Fruit fly (Drosophila melanogaster) whole organism, embryonic: ENCODE data around the gene CG6441.

Experiments used
- Bdp1 ChIP-seq: fragments of 200-800 bp; sonication (Bioruptor generic); optimal IDR thresholded peaks from 3 replicates; lab custom pipeline; 2016; ENCODE audit warnings: missing biosample characterization, missing genetic modification characterization
- Bgb ChIP-seq: fragments of 200-800 bp; sonication (Bioruptor generic); IDR thresholded peaks from 2 replicates; pipeline ENCODE4 v1.3.6; 2022; ENCODE audit warnings: missing biosample characterization, missing genetic modification characterization; ENCODE audit not compliant: partially characterized antibody
- Blimp-1 ChIP-seq: fragments of 200-800 bp; sonication (Bioruptor generic); optimal IDR thresholded peaks from 3 replicates; lab custom pipeline; 2018; ENCODE audit warnings: missing biosample characterization, missing genetic modification characterization, mild to moderate bottlenecking, moderate library complexity, missing genetic modification reagents
- CG10543 ChIP-seq: fragments of 200-800 bp; sonication (Bioruptor generic); optimal IDR thresholded peaks from 3 replicates; lab custom pipeline; 2017; ENCODE audit warnings: missing biosample characterization, mild to moderate bottlenecking, missing genetic modification characterization, moderate library complexity
- CG11723 ChIP-seq: fragments of 200-800 bp; sonication (Bioruptor generic); optimal IDR thresholded peaks from 2 replicates; lab custom pipeline; 2017; ENCODE audit warnings: missing biosample characterization, mild to moderate bottlenecking, missing genetic modification characterization
- CG12659 ChIP-seq: fragments of 200-800 bp; sonication (Bioruptor generic); optimal IDR thresholded peaks from 3 replicates; lab custom pipeline; 2017; ENCODE audit warnings: mild to moderate bottlenecking, missing biosample characterization, missing genetic modification reagents, missing genetic modification characterization
- CG14050 ChIP-seq: fragments of 200-800 bp; sonication (Bioruptor generic); IDR thresholded peaks from 3 replicates; pipeline ENCODE4 v1.3.6; 2022; ENCODE audit warnings: missing biosample characterization, missing genetic modification characterization
- CG14860 ChIP-seq: fragments of 200-800 bp; sonication (Bioruptor generic); IDR thresholded peaks from 3 replicates; pipeline ENCODE4 v1.3.6; 2022; ENCODE audit warnings: missing biosample characterization, missing genetic modification characterization; ENCODE audit not compliant: partially characterized antibody
- CG16779 ChIP-seq: fragments of 200-800 bp; sonication (Bioruptor generic); IDR thresholded peaks from 2 replicates; pipeline ENCODE4 v1.3.6; 2022; ENCODE audit warnings: missing biosample characterization, missing genetic modification characterization
- CG16815 ChIP-seq: fragments of 200-800 bp; sonication (Bioruptor generic); optimal IDR thresholded peaks from 3 replicates; lab custom pipeline; 2017; ENCODE audit warnings: missing biosample characterization, mild to moderate bottlenecking, missing genetic modification characterization
- CG17912 ChIP-seq: fragments of 200-800 bp; sonication (Bioruptor generic); optimal IDR thresholded peaks from 2 replicates; lab custom pipeline; 2018; ENCODE audit warnings: missing biosample characterization, mild to moderate bottlenecking, missing genetic modification characterization
- CG2875 ChIP-seq: fragments of 200-800 bp; sonication (Bioruptor generic); optimal IDR thresholded peaks from 2 replicates; lab custom pipeline; 2017; ENCODE audit warnings: missing biosample characterization, mild to moderate bottlenecking, missing genetic modification characterization, missing genetic modification reagents
- CG31365 ChIP-seq: fragments of 200-800 bp; sonication (Bioruptor generic); optimal IDR thresholded peaks from 2 replicates; lab custom pipeline; 2018; ENCODE audit warnings: missing biosample characterization, mild to moderate bottlenecking, missing genetic modification characterization
- CG31441 ChIP-seq: fragments of 200-800 bp; sonication (Bioruptor generic); IDR thresholded peaks from 2 replicates; pipeline ENCODE4 v1.3.6; 2022; ENCODE audit warnings: missing biosample characterization, missing genetic modification characterization
- CG6689 ChIP-seq: fragments of 200-800 bp; sonication (Bioruptor generic); IDR thresholded peaks from 2 replicates; pipeline ENCODE4 v1.3.6; 2022; ENCODE audit warnings: missing biosample characterization, missing genetic modification characterization
- CG9609 ChIP-seq: fragments of 200-800 bp; sonication (Bioruptor generic); optimal IDR thresholded peaks from 3 replicates; lab custom pipeline; 2016; ENCODE audit warnings: missing biosample characterization, missing genetic modification characterization
- D ChIP-seq, 2 experiments: fragments of 200-800 bp in 1 of 2; fragments of >200 bp in 1 of 2; sonication (Bioruptor generic) in 1 of 2; optimal IDR thresholded peaks; 2 replicates in 1 of 2; 3 replicates in 1 of 2; lab custom pipeline; 2017; ENCODE audit warnings: mild to moderate bottlenecking in 1 of 2, missing biosample characterization in 1 of 2, missing genetic modification characterization in 1 of 2, missing genetic modification reagents in 1 of 2
- Dek ChIP-seq: fragments of 200-800 bp; sonication (Bioruptor generic); optimal IDR thresholded peaks from 3 replicates; lab custom pipeline; 2019; ENCODE audit warnings: missing biosample characterization, mild to moderate bottlenecking, missing genetic modification characterization, moderate library complexity
- Doc3 ChIP-seq: fragments of 200-800 bp; sonication (Bioruptor generic); IDR thresholded peaks from 3 replicates; pipeline ENCODE4 v1.3.6; 2022; ENCODE audit warnings: missing biosample characterization, missing genetic modification characterization; ENCODE audit not compliant: partially characterized antibody
- Elba2 ChIP-seq: fragments of 200-800 bp; sonication (Bioruptor generic); optimal IDR thresholded peaks from 3 replicates; lab custom pipeline; 2016; ENCODE audit warnings: missing biosample characterization, missing genetic modification characterization
- Hand ChIP-seq: fragments of 200-800 bp; sonication (Bioruptor generic); optimal IDR thresholded peaks from 2 replicates; lab custom pipeline; 2017; ENCODE audit warnings: mild to moderate bottlenecking, missing biosample characterization, missing genetic modification reagents, missing genetic modification characterization
- MBD-R2 ChIP-seq: fragments of 200-800 bp; sonication (Bioruptor generic); IDR thresholded peaks from 2 replicates; pipeline ENCODE4 v1.3.6; 2022; ENCODE audit warnings: missing biosample characterization, missing genetic modification characterization
- Mad ChIP-seq: fragments of 200-800 bp; sonication (Bioruptor generic); optimal IDR thresholded peaks from 2 replicates; lab custom pipeline; 2016; ENCODE audit warnings: missing biosample characterization, missing genetic modification characterization
- Myb ChIP-seq: fragments of 200-800 bp; sonication (Bioruptor generic); optimal IDR thresholded peaks from 2 replicates; lab custom pipeline; 2016; ENCODE audit warnings: missing biosample characterization, missing genetic modification characterization
- NFAT ChIP-seq: fragments of 200-800 bp; sonication (Bioruptor generic); IDR thresholded peaks from 2 replicates; pipeline ENCODE4 v1.3.6; 2022; ENCODE audit warnings: missing biosample characterization, missing genetic modification characterization
- Neu2 ChIP-seq: fragments of 200-800 bp; sonication (Bioruptor generic); optimal IDR thresholded peaks from 3 replicates; lab custom pipeline; 2016; ENCODE audit warnings: missing biosample characterization, missing genetic modification characterization, borderline replicate concordance
- Nf-YC ChIP-seq: fragments of 200-800 bp; optimal IDR thresholded peaks from 3 replicates; lab custom pipeline; 2019; ENCODE audit warnings: missing biosample characterization, mild to moderate bottlenecking, missing genetic modification characterization, moderate library complexity
- Trl ChIP-seq, 3 experiments: fragments of >200 bp in 2 of 3; fragments of 200-800 bp in 1 of 3; sonication (Bioruptor generic) in 1 of 3; optimal IDR thresholded peaks; 2 replicates in 1 of 3; 3 replicates in 2 of 3; lab custom pipeline; 2016 to 2017; ENCODE audit warnings: missing biosample characterization in 1 of 3, missing genetic modification characterization in 1 of 3
- Xbp1 ChIP-seq: fragments of 200-800 bp; sonication (Bioruptor generic); optimal IDR thresholded peaks from 3 replicates; lab custom pipeline; 2016; ENCODE audit warnings: missing biosample characterization, mild to moderate bottlenecking, missing genetic modification characterization
- YL-1 ChIP-seq: fragments of 200-800 bp; sonication (Bioruptor generic); optimal IDR thresholded peaks from 3 replicates; lab custom pipeline; 2017; ENCODE audit warnings: missing biosample characterization, mild to moderate bottlenecking, missing genetic modification characterization
- aop ChIP-seq: fragments of 200-800 bp; sonication (Bioruptor generic); IDR thresholded peaks from 2 replicates; pipeline ENCODE4 v1.3.6; 2022; ENCODE audit warnings: missing biosample characterization, missing genetic modification characterization
- ap ChIP-seq: fragments of 200-800 bp; sonication (Bioruptor generic); IDR thresholded peaks from 2 replicates; pipeline ENCODE4 v1.3.6; 2022; ENCODE audit warnings: missing biosample characterization, missing genetic modification characterization
- bab2 ChIP-seq: fragments of 200-800 bp; sonication (Bioruptor generic); optimal IDR thresholded peaks from 2 replicates; lab custom pipeline; 2016; ENCODE audit warnings: missing biosample characterization, missing genetic modification characterization
- ems ChIP-seq: fragments of 200-800 bp; sonication (Bioruptor generic); optimal IDR thresholded peaks from 3 replicates; lab custom pipeline; 2016; ENCODE audit warnings: missing biosample characterization, missing genetic modification characterization
- fd102C ChIP-seq: fragments of 200-800 bp; sonication (Bioruptor generic); optimal IDR thresholded peaks from 2 replicates; lab custom pipeline; 2018; ENCODE audit warnings: missing biosample characterization, mild to moderate bottlenecking, missing genetic modification characterization, moderate library complexity
- hb ChIP-seq: fragments of 200-800 bp; sonication (Bioruptor generic); IDR thresholded peaks from 3 replicates; pipeline ENCODE4 v1.3.6; 2022; ENCODE audit warnings: missing biosample characterization, missing genetic modification characterization; ENCODE audit not compliant: partially characterized antibody
- insv ChIP-seq, 2 experiments: fragments of 200-800 bp; sonication (Bioruptor generic); optimal IDR thresholded peaks; 3 replicates each; lab custom pipeline; 2016 to 2018; ENCODE audit warnings: missing biosample characterization in 2 of 2, missing genetic modification characterization in 2 of 2
- inv ChIP-seq: fragments of 200-800 bp; sonication (Bioruptor generic); IDR thresholded peaks from 2 replicates; pipeline ENCODE4 v1.3.6; 2022; ENCODE audit warnings: missing biosample characterization, missing genetic modification characterization; ENCODE audit not compliant: partially characterized antibody
- lab ChIP-seq: fragments of 200-800 bp; sonication (Bioruptor generic); optimal IDR thresholded peaks from 3 replicates; lab custom pipeline; 2017; ENCODE audit warnings: missing biosample characterization, missing genetic modification characterization, mild to moderate bottlenecking, moderate library complexity, missing genetic modification reagents
- maf-S ChIP-seq: fragments of 200-800 bp; sonication (Bioruptor generic); optimal IDR thresholded peaks from 2 replicates; lab custom pipeline; 2016; ENCODE audit warnings: missing biosample characterization, missing genetic modification characterization
- org-1 ChIP-seq: fragments of 200-800 bp; sonication (Bioruptor generic); optimal IDR thresholded peaks from 2 replicates; lab custom pipeline; 2017; ENCODE audit warnings: missing biosample characterization, missing genetic modification characterization
- otp ChIP-seq: fragments of 200-800 bp; sonication (Bioruptor generic); IDR thresholded peaks from 3 replicates; pipeline ENCODE4, ENCODE4 v1.3.6; 2022; ENCODE audit warnings: missing biosample characterization, missing genetic modification characterization
- p53 ChIP-seq: fragments of 200-800 bp; sonication (Bioruptor generic); optimal IDR thresholded peaks from 2 replicates; lab custom pipeline; 2016; ENCODE audit warnings: missing biosample characterization, missing genetic modification characterization
- pan ChIP-seq, 4 experiments: fragments of >200 bp in 3 of 4; fragments of 200-800 bp in 1 of 4; sonication (Bioruptor generic) in 1 of 4; optimal IDR thresholded peaks in 3 of 4; IDR thresholded peaks in 1 of 4; 2 replicates each; pipeline versions ENCODE4 v1.3.6 to Lab custom; 2017 to 2022; ENCODE audit warnings: missing biosample characterization in 2 of 4, missing genetic modification characterization in 2 of 4, mixed read lengths in 1 of 4
- pros ChIP-seq: fragments of 200-800 bp; sonication (Bioruptor generic); optimal IDR thresholded peaks from 3 replicates; lab custom pipeline; 2019; ENCODE audit warnings: missing biosample characterization, mild to moderate bottlenecking, missing genetic modification characterization, moderate library complexity
- psq ChIP-seq: fragments of 200-800 bp; sonication (Bioruptor generic); optimal IDR thresholded peaks from 2 replicates; lab custom pipeline; 2017; ENCODE audit warnings: missing biosample characterization, missing genetic modification characterization
- sens ChIP-seq: fragments of 200-800 bp; sonication (Bioruptor generic); peaks from one replicate; lab custom pipeline; 2016; ENCODE audit warnings: missing biosample characterization, missing genetic modification characterization
- zfh1 ChIP-seq: fragments of 200-800 bp; sonication (Bioruptor generic); IDR thresholded peaks from 3 replicates; pipeline ENCODE4 v1.3.6; 2022; ENCODE audit warnings: missing biosample characterization, missing genetic modification characterization

CG6441 gene

dm6 chr2L:7495987-7496503 is 21.5 kb downstream of the CG6441 start, which contains the start of gene Ziz (continued):
- TF ChIP-seq Blimp-1 (no peak), Bdp1 (GFP tag; lab: Kevin White, UChicago) (no peak), Trl (optimal IDR thresholded peaks at IDR 0.05; lab: Kevin White, UChicago) (no peak), Trl (GFP tag; optimal IDR thresholded peaks at IDR 0.05; lab: Kevin White, UChicago) (peak; percentile 30), ems (peak; percentile 58), fd102C (GFP tag; lab: Kevin White, UChicago) (no peak), CG10543 (peak; percentile 63), sens (peak; percentile 87), Hand (GFP tag; lab: Kevin White, UChicago) (peak; percentile 59), hb (no peak), maf-S (GFP tag; lab: Kevin White, UChicago) (no peak), bab2 (peak; percentile 3), CG16815 (GFP tag; lab: Kevin White, UChicago) (no peak), CG17912 (GFP tag; lab: Kevin White, UChicago) (no peak), org-1 (GFP tag; lab: Kevin White, UChicago) (no peak), aop (GFP tag; lab: Robert Waterston, UW) (no peak), insv (GFP tag; optimal IDR thresholded peaks at IDR 0.05; lab: Kevin White, UChicago) (peak in 1 of 2 experiments; percentile 49), Mad (GFP tag; lab: Kevin White, UChicago) (peak; percentile 51), CG31365 (tag; lab: Kevin White, UChicago) (peak; percentile 44), p53 (GFP tag; lab: Kevin White, UChicago) (peak; percentile 55), Xbp1 (GFP tag; lab: Kevin White, UChicago) (no peak), ap (GFP tag; lab: Robert Waterston, UW) (no peak), inv (GFP tag; lab: Robert Waterston, UW) (no peak), NFAT (GFP tag; lab: Robert Waterston, UW) (peak; percentile 44; the same call in 1 of the 2 replicates), YL-1 (GFP tag; lab: Kevin White, UChicago) (peak; percentile 20), Neu2 (no peak), CG11723 (peak; percentile 29), psq (GFP tag; lab: Kevin White, UChicago) (no peak), CG6689 (0 out of 2 replicates have a peak, but pooled peaks have one; percentile 12), Elba2 (peak; percentile 14), CG14050 (no peak), Nf-YC (tag; lab: Kevin White, UChicago) (peak; percentile 58), CG14860 (GFP tag; lab: Robert Waterston, UW) (no peak), Dek (tag; lab: Kevin White, UChicago) (no peak), Myb (peak; percentile 97), pros (GFP tag; lab: Kevin White, UChicago) (no peak), Bgb (GFP tag; lab: Robert Waterston, UW) (peak; percentile 79), CG31441 (GFP tag; lab: Robert Waterston, UW) (peak; percentile 36; the same call in 1 of the 2 replicates), MBD-R2 (GFP tag; lab: Robert Waterston, UW) (peak; percentile 23; the same call in 1 of the 2 replicates), otp (GFP tag; lab: Robert Waterston, UW) (0 out of 3 replicates have a peak, but pooled peaks have one; percentile 20), CG9609 (peak; percentile 19), CG16779 (GFP tag; lab: Robert Waterston, UW) (0 out of 2 replicates have a peak, but pooled peaks have one; percentile 34), zfh1 (peak; percentile 63), lab (GFP tag; lab: Kevin White, UChicago) (peak; percentile 73), Doc3 (GFP tag; lab: Robert Waterston, UW) (no peak), CG2875 (no peak), CG12659 (GFP tag; lab: Kevin White, UChicago) (peak; percentile 83), pan (optimal IDR thresholded peaks at IDR 0.05; lab: Kevin White, UChicago) (no peak), pan (GFP tag; optimal IDR thresholded peaks at IDR 0.05 in 1 of 2, IDR thresholded peaks at IDR 0.05 in 1 of 2) (peak in 1 of 2 experiments; percentile 14), D (optimal IDR thresholded peaks at IDR 0.05; lab: Kevin White, UChicago) (no peak), D (GFP tag; optimal IDR thresholded peaks at IDR 0.05; lab: Kevin White, UChicago) (no peak)
